Worm (Caenorhabditis elegans) whole organism, young adult: ENCODE results near the gene F26F4.12.

Experiments
- B0336.3 ChIP-seq: fragments of 200-800 bp; sonication (Bioruptor generic); IDR thresholded peaks from 2 replicates; pipeline ENCODE4 v1.3.6; 2022; ENCODE audit warnings: missing genetic modification characterization, missing compliant biosample characterization
- F33H1.4 ChIP-seq: fragments of 200-800 bp; sonication (Bioruptor generic); IDR thresholded peaks from 2 replicates; pipeline ENCODE4 v1.3.6; 2022; ENCODE audit warnings: missing genetic modification reagents, missing genetic modification characterization, missing compliant biosample characterization
- F39B2.1 ChIP-seq: fragments of 200-800 bp; sonication (Bioruptor generic); IDR thresholded peaks from 2 replicates; pipeline ENCODE4 v1.3.6; 2022; ENCODE audit warnings: missing genetic modification reagents, missing genetic modification characterization, missing compliant biosample characterization
- F49E8.2 ChIP-seq: sonication (generic microtip); optimal IDR thresholded peaks from 3 replicates; lab custom pipeline; 2017; ENCODE audit warnings: missing genetic modification characterization, mild to moderate bottlenecking, missing compliant biosample characterization, antibody characterized with exemption, moderate library complexity; ENCODE audit not compliant: insufficient read depth
- F55B11.4 ChIP-seq: sonication (generic microtip); optimal IDR thresholded peaks from 2 replicates; lab custom pipeline; 2016; ENCODE audit warnings: missing compliant biosample characterization, missing genetic modification characterization, borderline replicate concordance; ENCODE audit not compliant: insufficient read depth
- K11D2.4 ChIP-seq: fragments of 200-800 bp; sonication (Bioruptor generic); IDR thresholded peaks from 2 replicates; pipeline ENCODE4 v1.3.6; 2022; ENCODE audit warnings: missing genetic modification reagents, missing genetic modification characterization, missing compliant biosample characterization
- T07F8.4 ChIP-seq: sonication (generic microtip); optimal IDR thresholded peaks from 2 replicates; lab custom pipeline; 2016; ENCODE audit warnings: mild to moderate bottlenecking, missing genetic modification characterization, moderate library complexity, missing compliant biosample characterization
- Y56A3A.18 ChIP-seq: fragments of 200-800 bp; sonication (Bioruptor generic); IDR thresholded peaks from 2 replicates; pipeline ENCODE4 v1.3.6; 2022; ENCODE audit warnings: missing genetic modification reagents, missing genetic modification characterization, missing compliant biosample characterization
- Y79H2A.3 ChIP-seq: fragments of 200-800 bp; sonication (Bioruptor generic); conservative IDR thresholded peaks from 2 replicates; pipeline ENCODE4 v1.3.6; 2022; ENCODE audit warnings: missing genetic modification reagents, missing genetic modification characterization, missing compliant biosample characterization
- ZK185.1 ChIP-seq: sonication (generic microtip); optimal IDR thresholded peaks from 2 replicates; lab custom pipeline; 2016; ENCODE audit warnings: mild to moderate bottlenecking, missing genetic modification characterization, missing compliant biosample characterization; ENCODE audit not compliant: poor library complexity, severe bottlenecking
- ama-1 ChIP-seq, 3 experiments: fragments of 150-350 bp in 1 of 3; sonication (generic microtip) in 2 of 3; optimal IDR thresholded peaks; 2 replicates each; lab custom pipeline; 2014 to 2018; ENCODE audit warnings: missing biosample characterization in 2 of 3, missing genetic modification characterization in 2 of 3, missing genetic modification reagents in 2 of 3
- atf-7 ChIP-seq: sonication (generic microtip); optimal IDR thresholded peaks from 2 replicates; lab custom pipeline; 2017; ENCODE audit warnings: mild to moderate bottlenecking, missing genetic modification characterization, missing compliant biosample characterization
- athp-1 ChIP-seq: sonication (generic microtip); optimal IDR thresholded peaks from 2 replicates; lab custom pipeline; 2017; ENCODE audit warnings: mild to moderate bottlenecking, missing genetic modification characterization, missing compliant biosample characterization
- bed-1 ChIP-seq: fragments of 200-800 bp; sonication (Bioruptor generic); IDR thresholded peaks from 2 replicates; pipeline ENCODE4 v1.3.6; 2022; ENCODE audit warnings: missing genetic modification reagents, missing genetic modification characterization, missing compliant biosample characterization
- cebp-1 ChIP-seq, 2 experiments: fragments of 200-800 bp in 1 of 2; sonication (Bioruptor generic) in 1 of 2; sonication (generic microtip) in 1 of 2; IDR thresholded peaks in 1 of 2; optimal IDR thresholded peaks in 1 of 2; 2 replicates each; pipeline versions ENCODE4 v1.3.6 to Lab custom; 2017 to 2022; ENCODE audit warnings: missing compliant biosample characterization in 2 of 2, missing genetic modification characterization in 2 of 2, mild to moderate bottlenecking in 1 of 2, missing genetic modification reagents in 1 of 2, moderate library complexity in 1 of 2
- ceh-58 ChIP-seq: fragments of 200-800 bp; sonication (Bioruptor generic); IDR thresholded peaks from 2 replicates; pipeline ENCODE4 v1.3.6; 2022; ENCODE audit warnings: missing genetic modification characterization, missing compliant biosample characterization
- ceh-91 ChIP-seq: fragments of 200-800 bp; sonication (Bioruptor generic); IDR thresholded peaks from 2 replicates; pipeline ENCODE4 v1.3.6; 2022; ENCODE audit warnings: missing genetic modification reagents, missing genetic modification characterization, missing compliant biosample characterization
- die-1 ChIP-seq: sonication (generic microtip); optimal IDR thresholded peaks from 2 replicates; lab custom pipeline; 2016; ENCODE audit warnings: missing genotype, mild to moderate bottlenecking, missing genetic modification characterization, missing compliant biosample characterization
- dox-1 ChIP-seq: fragments of 200-800 bp; sonication (Bioruptor generic); IDR thresholded peaks from 2 replicates; pipeline ENCODE4 v1.3.6; 2022; ENCODE audit warnings: missing genetic modification reagents, missing genetic modification characterization, missing compliant biosample characterization
- efl-1 ChIP-seq: fragments of 150-350 bp; optimal IDR thresholded peaks from 2 replicates; lab custom pipeline; 2014; ENCODE audit warnings: missing biosample characterization, missing genetic modification reagents, missing genetic modification characterization
- egl-44 ChIP-seq: fragments of 200-800 bp; sonication (Bioruptor generic); IDR thresholded peaks from 2 replicates; pipeline ENCODE4 v1.3.6; 2022; ENCODE audit warnings: missing genetic modification reagents, missing genetic modification characterization, missing compliant biosample characterization
- gei-17 ChIP-seq: fragments of 200-800 bp; sonication (Bioruptor generic); optimal IDR thresholded peaks from 2 replicates; lab custom pipeline; 2018; ENCODE audit warnings: mild to moderate bottlenecking, missing genetic modification characterization, missing compliant biosample characterization
- him-1 ChIP-seq: sonication (generic microtip); optimal IDR thresholded peaks from 2 replicates; lab custom pipeline; 2016; ENCODE audit warnings: missing genotype, missing genetic modification reagents, missing genetic modification characterization, missing compliant biosample characterization
- hmg-20 ChIP-seq: fragments of 200-800 bp; sonication (Bioruptor generic); IDR thresholded peaks from 2 replicates; pipeline ENCODE4 v1.3.6; 2022; ENCODE audit warnings: missing genetic modification reagents, missing genetic modification characterization, missing compliant biosample characterization
- lag-1 ChIP-seq: fragments of 200-800 bp; sonication (Bioruptor generic); IDR thresholded peaks from 2 replicates; pipeline ENCODE4 v1.3.6; 2022; ENCODE audit warnings: missing genetic modification reagents, missing genetic modification characterization, missing compliant biosample characterization
- lin-35 ChIP-seq, 3 experiments: fragments of 150-350 bp in 2 of 3; sonication (generic microtip) in 1 of 3; optimal IDR thresholded peaks; 2 replicates each; lab custom pipeline; 2014 to 2018; ENCODE audit warnings: missing biosample characterization in 3 of 3, missing genetic modification characterization in 3 of 3, missing genetic modification reagents in 3 of 3
- lin-40 ChIP-seq: sonication (generic microtip); optimal IDR thresholded peaks from 2 replicates; lab custom pipeline; 2016; ENCODE audit warnings: missing genetic modification characterization, mild to moderate bottlenecking, missing compliant biosample characterization, missing genotype, missing genetic modification reagents
- lin-54 ChIP-seq: fragments of 200-800 bp; sonication (Bioruptor generic); optimal IDR thresholded peaks from 2 replicates; lab custom pipeline; 2018; ENCODE audit warnings: mild to moderate bottlenecking, missing genetic modification characterization, missing compliant biosample characterization
- lsl-1 ChIP-seq: fragments of 200-800 bp; sonication (Bioruptor generic); optimal IDR thresholded peaks from 2 replicates; lab custom pipeline; 2018; ENCODE audit warnings: mild to moderate bottlenecking, missing genetic modification characterization, moderate library complexity, missing compliant biosample characterization
- madf-10 ChIP-seq: sonication (generic microtip); optimal IDR thresholded peaks from 2 replicates; lab custom pipeline; 2016; ENCODE audit warnings: mild to moderate bottlenecking, missing genetic modification characterization, missing compliant biosample characterization
- mcd-1 ChIP-seq: fragments of 200-800 bp; sonication (Bioruptor generic); IDR thresholded peaks from 2 replicates; pipeline ENCODE4 v1.3.6; 2022; ENCODE audit warnings: missing genetic modification reagents, missing genetic modification characterization, missing compliant biosample characterization
- nhr-80 ChIP-seq: sonication (generic microtip); optimal IDR thresholded peaks from 2 replicates; lab custom pipeline; 2016; ENCODE audit warnings: missing genetic modification characterization, missing compliant biosample characterization
- snpc-1.1 ChIP-seq: sonication (generic microtip); optimal IDR thresholded peaks from 2 replicates; lab custom pipeline; 2017; ENCODE audit warnings: missing genetic modification characterization, mild to moderate bottlenecking, missing compliant biosample characterization, antibody characterized with exemption, moderate library complexity, missing genotype, missing genetic modification reagents; ENCODE audit not compliant: insufficient read depth
- snpc-4 ChIP-seq, 5 experiments: fragments of 150-350 bp in 1 of 5; sonication (generic microtip) in 4 of 5; optimal IDR thresholded peaks; 2 replicates each; lab custom pipeline; 2014 to 2018; ENCODE audit warnings: missing genetic modification characterization in 5 of 5, missing biosample characterization in 3 of 5, antibody characterized with exemption in 2 of 5, mild to moderate bottlenecking in 2 of 5, missing compliant biosample characterization in 2 of 5, missing genotype in 2 of 5, moderate library complexity in 2 of 5, missing genetic modification reagents in 1 of 5
- ztf-18 ChIP-seq: sonication (generic microtip); optimal IDR thresholded peaks from 2 replicates; lab custom pipeline; 2016; ENCODE audit warnings: missing genotype, mild to moderate bottlenecking, missing genetic modification characterization, missing compliant biosample characterization
- ztf-6 ChIP-seq: fragments of 200-800 bp; sonication (Bioruptor generic); IDR thresholded peaks from 2 replicates; pipeline ENCODE4 v1.3.6; 2022; ENCODE audit warnings: missing genetic modification reagents, missing genetic modification characterization, missing compliant biosample characterization

The F26F4.12 gene

DNA sequence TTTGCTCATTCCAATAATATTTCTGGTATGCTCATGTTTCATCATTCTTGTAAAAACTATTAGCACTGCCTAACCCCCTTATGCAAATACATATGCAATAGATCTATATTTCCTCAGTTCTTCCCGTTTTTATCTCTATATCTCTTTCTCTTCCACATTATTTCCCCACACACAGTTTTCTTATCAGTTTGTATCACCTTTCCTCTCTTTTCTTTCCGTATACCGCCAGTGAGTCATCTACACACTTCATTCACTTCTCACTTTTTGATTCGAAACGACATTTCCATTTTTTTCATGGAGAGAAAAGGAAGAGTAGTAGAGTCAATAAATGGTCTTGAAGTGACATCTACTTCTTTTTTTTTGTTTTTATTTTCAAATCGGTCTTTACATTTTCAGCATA, 3.5 kb downstream of the F26F4.12 start:
- TF ChIP-seq Y56A3A.18 (GFP tag; lab: Robert Waterston, UW) = no peak
- no peak for TF ChIP-seq Y79H2A.3
- no peak for TF ChIP-seq B0336.3
- TF ChIP-seq nhr-80 = peak; percentile 77
- no peak for TF ChIP-seq F55B11.4 (tag; lab: Kevin White, UChicago)
- TF ChIP-seq madf-10 (tag; lab: Kevin White, UChicago) = no peak
- TF ChIP-seq F33H1.4 = no peak
- no peak for TF ChIP-seq cebp-1 (GFP tag; IDR thresholded peaks at IDR 0.05; lab: Robert Waterston, UW)
- TF ChIP-seq cebp-1 (tag; optimal IDR thresholded peaks at IDR 0.05; lab: Kevin White, UChicago) = peak; percentile 6
- TF ChIP-seq die-1 (tag; lab: Kevin White, UChicago) = no peak
- no peak for TF ChIP-seq gei-17 (GFP tag; lab: Kevin White, UChicago)
- no peak for TF ChIP-seq lin-35 (GFP tag; optimal IDR thresholded peaks at IDR 0.05; lab: Kevin White, UChicago)
- TF ChIP-seq ztf-18 = no peak
- TF ChIP-seq snpc-1.1 = no peak
- no peak for TF ChIP-seq lin-40
- TF ChIP-seq ztf-6 (GFP tag; lab: Robert Waterston, UW) = no peak
- TF ChIP-seq, all 124 proteins: peak for 2

ce11 chrIII:4905405-4905804, 4.4 kb downstream of the F26F4.12 start, which contains the start of gene F26F4.8:
F26F4.8 (minus strand) TSS chrIII:4905473.
- no peak for TF ChIP-seq ceh-58 (GFP tag; lab: Robert Waterston, UW)
- no peak for TF ChIP-seq lsl-1 (GFP tag; lab: Kevin White, UChicago)
- TF ChIP-seq ZK185.1 (tag; lab: Kevin White, UChicago) = peak; percentile 5
- peak; percentile 7 for TF ChIP-seq him-1 (tag; lab: Kevin White, UChicago)
- TF ChIP-seq nhr-80 = peak; percentile 51
- TF ChIP-seq dox-1 (GFP tag; lab: Robert Waterston, UW) = peak; percentile 43; the same call in 1 of the 2 replicates
- no peak for TF ChIP-seq hmg-20 (GFP tag; lab: Robert Waterston, UW)
- TF ChIP-seq cebp-1 (GFP tag; IDR thresholded peaks at IDR 0.05; lab: Robert Waterston, UW) = no peak
- peak; percentile 67 for TF ChIP-seq cebp-1 (tag; optimal IDR thresholded peaks at IDR 0.05; lab: Kevin White, UChicago)
- TF ChIP-seq egl-44 (GFP tag; lab: Robert Waterston, UW) = no peak
- peak; percentile 20 for TF ChIP-seq efl-1 (GFP tag; lab: Kevin White, UChicago)

ce11 chrIII:4903784-4904183, 6.1 kb downstream of the F26F4.12 start, which contains the start of gene kbp-2:
kbp-2 (minus strand) TSS chrIII:4903884.
- no peak for TF ChIP-seq hmg-20 (GFP tag; lab: Robert Waterston, UW)
- no peak for TF ChIP-seq mcd-1 (GFP tag; lab: Robert Waterston, UW)
- no peak for TF ChIP-seq him-1 (tag; lab: Kevin White, UChicago)
- TF ChIP-seq ceh-91 = no peak
- TF ChIP-seq T07F8.4 = no peak
- TF ChIP-seq snpc-4 (GFP tag; optimal IDR thresholded peaks at IDR 0.05; lab: Kevin White, UChicago) = no peak
- no peak for TF ChIP-seq snpc-4 (tag; optimal IDR thresholded peaks at IDR 0.05; lab: Kevin White, UChicago)
- TF ChIP-seq ama-1 (optimal IDR thresholded peaks at IDR 0.05; lab: Kevin White, UChicago) = no peak
- TF ChIP-seq ama-1 (GFP tag; optimal IDR thresholded peaks at IDR 0.05; lab: Kevin White, UChicago) = no peak
- no peak for TF ChIP-seq cebp-1 (GFP tag; IDR thresholded peaks at IDR 0.05; lab: Robert Waterston, UW)
- TF ChIP-seq cebp-1 (tag; optimal IDR thresholded peaks at IDR 0.05; lab: Kevin White, UChicago) = no peak
- no peak for TF ChIP-seq F39B2.1 (GFP tag; lab: Robert Waterston, UW)
- no peak for TF ChIP-seq athp-1 (tag; lab: Kevin White, UChicago)
- no peak for TF ChIP-seq lin-54 (GFP tag; lab: Kevin White, UChicago)
- TF ChIP-seq egl-44 (GFP tag; lab: Robert Waterston, UW) = no peak
- no peak for TF ChIP-seq ztf-6 (GFP tag; lab: Robert Waterston, UW)
- no peak for TF ChIP-seq atf-7 (tag; lab: Kevin White, UChicago)
- TF ChIP-seq bed-1 (GFP tag; lab: Robert Waterston, UW) = no peak
- no peak for TF ChIP-seq lag-1 (GFP tag; lab: Robert Waterston, UW)
- TF ChIP-seq K11D2.4 (GFP tag; lab: Robert Waterston, UW) = no peak
- no peak for TF ChIP-seq F49E8.2 (tag; lab: Kevin White, UChicago)
